Fruit fly (Drosophila melanogaster): ENCODE results near the gene CG10979.

DNA sequence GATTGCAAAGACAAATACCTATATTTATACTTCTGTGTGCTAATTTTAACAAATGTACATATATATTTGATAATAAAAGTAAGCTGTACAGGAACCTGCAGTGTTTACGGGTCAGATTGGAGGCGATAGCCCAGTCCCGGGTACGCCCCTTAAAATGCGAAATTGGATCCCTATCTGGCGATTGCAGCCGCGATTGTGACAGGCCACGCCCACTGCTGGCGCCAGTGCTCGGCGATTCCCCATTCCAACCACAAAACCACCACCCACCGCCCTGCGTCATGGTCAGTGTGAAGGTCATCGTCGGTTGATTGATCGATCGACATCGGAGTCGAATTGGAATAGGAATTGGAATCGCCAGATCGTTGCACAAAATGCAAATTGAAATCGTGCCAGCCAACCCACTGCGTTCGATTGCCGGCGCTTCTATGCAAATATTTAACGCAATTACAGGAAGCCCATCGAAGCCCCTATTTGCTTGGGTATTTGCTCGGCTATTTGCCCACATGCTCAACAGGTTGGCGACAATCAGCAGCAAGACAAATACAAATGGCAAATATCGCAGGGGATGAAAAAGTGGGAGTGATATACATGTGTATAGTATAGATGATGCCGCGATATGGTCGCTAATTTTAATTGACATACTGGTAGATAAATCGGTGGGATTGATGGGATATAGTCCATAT is 44.3 kb downstream of the CG10979 start:
- TF ChIP-seq usp (GFP tag; optimal IDR thresholded peaks at IDR 0.05) (no peak), psq (GFP tag; optimal IDR thresholded peaks at IDR 0.05) (no peak), jim (GFP tag; optimal IDR thresholded peaks at IDR 0.05) (no peak)

Data from whole organism, wandering third instar larva.